Worm (Caenorhabditis elegans): ENCODE measurements around the gene mep-1.

Gene mep-1

ce11 chrIV:11522225-11522952 lies 2.1 kb upstream of the mep-1 start:
- TF ChIP-seq nhr-237 (tag; optimal IDR thresholded peaks at IDR 0.05), result no peak
- TF ChIP-seq ztf-4 (tag; optimal IDR thresholded peaks at IDR 0.05), result no peak
- no peak for TF ChIP-seq nhr-76 (tag; optimal IDR thresholded peaks at IDR 0.05)
- TF ChIP-seq nhr-67 (tag; optimal IDR thresholded peaks at IDR 0.05), result no peak
- no peak for TF ChIP-seq ceh-16 (tag; optimal IDR thresholded peaks at IDR 0.05)
- no peak for TF ChIP-seq ztf-11 (tag; optimal IDR thresholded peaks at IDR 0.05)
- TF ChIP-seq nhr-25 (tag; optimal IDR thresholded peaks at IDR 0.05), result peak; percentile 56
- no peak for TF ChIP-seq fos-1 (tag; optimal IDR thresholded peaks at IDR 0.05)
- peak; percentile 71 for TF ChIP-seq R02D3.7 (tag; optimal IDR thresholded peaks at IDR 0.05)
- TF ChIP-seq jun-1 (tag; optimal IDR thresholded peaks at IDR 0.05), result peak; percentile 46
- TF ChIP-seq hmg-11 (tag; optimal IDR thresholded peaks at IDR 0.05), result peak; percentile 71
- peak; percentile 58 for TF ChIP-seq lsy-12 (tag; optimal IDR thresholded peaks at IDR 0.05)
- TF ChIP-seq elt-2 (tag; optimal IDR thresholded peaks at IDR 0.05), result peak; percentile 57
- no peak for TF ChIP-seq tbx-2 (tag; optimal IDR thresholded peaks at IDR 0.05)
- peak; percentile 91 for TF ChIP-seq ceh-28 (tag; optimal IDR thresholded peaks at IDR 0.05)
- TF ChIP-seq nhr-23 (tag; optimal IDR thresholded peaks at IDR 0.05), result peak; percentile 77
- TF ChIP-seq pqm-1 (tag; optimal IDR thresholded peaks at IDR 0.05), result peak; percentile 59
- TF ChIP-seq egl-5 (tag; optimal IDR thresholded peaks at IDR 0.05), result no peak
- no peak for TF ChIP-seq nhr-77 (tag; optimal IDR thresholded peaks at IDR 0.05)
- no peak for TF ChIP-seq ama-1 (optimal IDR thresholded peaks at IDR 0.05)
- no peak for TF ChIP-seq elt-3 (tag; optimal IDR thresholded peaks at IDR 0.05)
- TF ChIP-seq zag-1 (tag; optimal IDR thresholded peaks at IDR 0.05), result no peak
- TF ChIP-seq egl-27 (tag; optimal IDR thresholded peaks at IDR 0.05), result no peak
- TF ChIP-seq nhr-12 (tag; optimal IDR thresholded peaks at IDR 0.05), result no peak
- TF ChIP-seq sea-2 (GFP tag; optimal IDR thresholded peaks at IDR 0.05), result peak; percentile 25
- peak; percentile 52 for TF ChIP-seq nhr-43 (tag; optimal IDR thresholded peaks at IDR 0.05; ENCODE audit: poor library complexity, severe bottlenecking)
- TF ChIP-seq lin-15B (tag; optimal IDR thresholded peaks at IDR 0.05), result peak; percentile 59
- peak; percentile 36 for TF ChIP-seq snpc-4 (tag; optimal IDR thresholded peaks at IDR 0.05)
- TF ChIP-seq ZK546.5 (tag; optimal IDR thresholded peaks at IDR 0.05), result no peak
- no peak for TF ChIP-seq fkh-2 (tag; optimal IDR thresholded peaks at IDR 0.05)
- peak; percentile 32 for TF ChIP-seq unc-62 (GFP tag; optimal IDR thresholded peaks at IDR 0.05)
- no peak for TF ChIP-seq eor-1 (tag; optimal IDR thresholded peaks at IDR 0.05)
- no peak for TF ChIP-seq ceh-82 (tag; optimal IDR thresholded peaks at IDR 0.05)
- TF ChIP-seq mdl-1 (tag; optimal IDR thresholded peaks at IDR 0.05), result no peak
- peak; percentile 73 for TF ChIP-seq nfya-1 (tag; optimal IDR thresholded peaks at IDR 0.05; ENCODE audit: insufficient read depth)
- peak; percentile 81 for TF ChIP-seq pha-4 (tag; optimal IDR thresholded peaks at IDR 0.05)

ce11 chrIV:11523685-11524084 lies 757 bp upstream of the mep-1 start:
- TF ChIP-seq ceh-9 (tag; optimal IDR thresholded peaks at IDR 0.05) (no peak), nhr-25 (tag; optimal IDR thresholded peaks at IDR 0.05) (no peak), lin-15B (tag; optimal IDR thresholded peaks at IDR 0.05) (peak; percentile 8)

DNA sequence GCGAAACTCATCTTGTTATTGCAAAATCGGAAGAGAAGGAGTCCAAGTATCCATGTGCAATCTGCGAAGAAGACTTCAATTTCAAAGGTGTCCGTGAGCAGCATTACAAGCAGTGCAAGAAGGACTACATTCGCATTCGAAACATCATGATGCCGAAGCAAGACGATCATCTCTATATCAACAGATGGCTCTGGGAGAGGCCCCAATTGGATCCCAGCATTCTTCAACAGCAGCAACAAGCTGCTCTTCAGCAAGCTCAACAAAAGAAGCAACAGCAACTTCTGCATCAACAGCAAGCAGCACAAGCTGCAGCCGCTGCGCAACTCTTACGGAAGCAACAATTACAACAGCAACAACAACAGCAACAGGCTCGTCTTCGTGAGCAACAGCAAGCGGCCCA lies 1.7 kb downstream of the mep-1 start:
- TF ChIP-seq nhr-43 (tag; optimal IDR thresholded peaks at IDR 0.05; ENCODE audit: poor library complexity, severe bottlenecking) (no peak), skn-1 (tag; optimal IDR thresholded peaks at IDR 0.05) (no peak), ztf-4 (tag; optimal IDR thresholded peaks at IDR 0.05) (no peak), nhr-12 (tag; optimal IDR thresholded peaks at IDR 0.05) (no peak), fos-1 (tag; optimal IDR thresholded peaks at IDR 0.05) (no peak), ceh-9 (tag; optimal IDR thresholded peaks at IDR 0.05) (no peak)

- TF ChIP-seq nhr-12 (tag; optimal IDR thresholded peaks at IDR 0.05) (no peak), R02D3.7 (tag; optimal IDR thresholded peaks at IDR 0.05) (peak; percentile 17), ama-1 (optimal IDR thresholded peaks at IDR 0.05) (peak; percentile 34), tbx-2 (tag; optimal IDR thresholded peaks at IDR 0.05) (peak; percentile 3), snpc-4 (tag; optimal IDR thresholded peaks at IDR 0.05) (no peak), ceh-9 (tag; optimal IDR thresholded peaks at IDR 0.05) (no peak), ztf-4 (tag; optimal IDR thresholded peaks at IDR 0.05) (no peak), nhr-23 (tag; optimal IDR thresholded peaks at IDR 0.05) (peak; percentile 6), aly-2 (tag; optimal IDR thresholded peaks at IDR 0.05) (no peak), mml-1 (tag; optimal IDR thresholded peaks at IDR 0.05) (no peak), fkh-10 (GFP tag; optimal IDR thresholded peaks at IDR 0.05) (no peak), ZK546.5 (tag; optimal IDR thresholded peaks at IDR 0.05) (no peak), lin-15B (tag; optimal IDR thresholded peaks at IDR 0.05) (no peak), nhr-25 (tag; optimal IDR thresholded peaks at IDR 0.05) (no peak), nhr-237 (tag; optimal IDR thresholded peaks at IDR 0.05) (no peak), nhr-67 (tag; optimal IDR thresholded peaks at IDR 0.05) (no peak), nfya-1 (tag; optimal IDR thresholded peaks at IDR 0.05; ENCODE audit: insufficient read depth) (no peak), pqm-1 (tag; optimal IDR thresholded peaks at IDR 0.05) (no peak), sea-2 (GFP tag; optimal IDR thresholded peaks at IDR 0.05) (no peak)
Observed at ce11 chrIV:11527752-11528151, 3.3 kb downstream of the mep-1 start, which contains the start of gene M04B2.2. Gene M04B2.2 (plus strand): TSS chrIV:11528052.
